Fruit fly (Drosophila melanogaster) whole organism, adult: ENCODE data around the gene CG31517.

Source experiments
- CG11617 ChIP-seq: fragments of 200-800 bp; sonication (Bioruptor generic); optimal IDR thresholded peaks from 2 replicates; lab custom pipeline; 2017; ENCODE audit warnings: mild to moderate bottlenecking, missing biosample characterization, missing genetic modification reagents, missing genetic modification characterization
- CG12768 ChIP-seq: fragments of 200-800 bp; sonication (Bioruptor generic); optimal IDR thresholded peaks from 2 replicates; lab custom pipeline; 2017; ENCODE audit warnings: missing biosample characterization, missing genetic modification characterization, mild to moderate bottlenecking, moderate library complexity, missing genetic modification reagents
- CG14711 ChIP-seq: fragments of 200-800 bp; sonication (Bioruptor generic); optimal IDR thresholded peaks from 2 replicates; lab custom pipeline; 2018; ENCODE audit warnings: missing biosample characterization, mild to moderate bottlenecking, missing genetic modification characterization, moderate library complexity
- CG1620 ChIP-seq: fragments of 200-800 bp; sonication (Bioruptor generic); optimal IDR thresholded peaks from 2 replicates; lab custom pipeline; 2016; ENCODE audit warnings: missing biosample characterization, missing genetic modification characterization
- CG33017 ChIP-seq: fragments of 200-800 bp; sonication (Bioruptor generic); optimal IDR thresholded peaks from 2 replicates; lab custom pipeline; 2018; ENCODE audit warnings: missing biosample characterization, mild to moderate bottlenecking, missing genetic modification characterization, moderate library complexity
- CG5204 ChIP-seq: fragments of 200-800 bp; sonication (Bioruptor generic); optimal IDR thresholded peaks from 2 replicates; lab custom pipeline; 2016; ENCODE audit warnings: missing biosample characterization, missing genetic modification characterization
- CG7045 ChIP-seq: fragments of 200-800 bp; sonication (Bioruptor generic); optimal IDR thresholded peaks from 2 replicates; lab custom pipeline; 2017; ENCODE audit warnings: missing biosample characterization, mild to moderate bottlenecking, missing genetic modification characterization
- CG7101 ChIP-seq: fragments of 200-800 bp; sonication (Bioruptor generic); optimal IDR thresholded peaks from 2 replicates; lab custom pipeline; 2018; ENCODE audit warnings: missing biosample characterization, mild to moderate bottlenecking, missing genetic modification characterization, moderate library complexity
- Clk ChIP-seq: fragments of 200-800 bp; sonication (Bioruptor generic); optimal IDR thresholded peaks from 2 replicates; lab custom pipeline; 2017; ENCODE audit warnings: missing biosample characterization, missing genetic modification characterization
- Crg-1 ChIP-seq: fragments of 200-800 bp; sonication (Bioruptor generic); optimal IDR thresholded peaks from 2 replicates; lab custom pipeline; 2016; ENCODE audit warnings: missing biosample characterization, missing genetic modification characterization
- Hr96 ChIP-seq: fragments of 200-800 bp; sonication (Bioruptor generic); optimal IDR thresholded peaks from 2 replicates; lab custom pipeline; 2016; ENCODE audit warnings: missing biosample characterization, missing genetic modification characterization
- Mnt ChIP-seq: fragments of 200-800 bp; sonication (Bioruptor generic); optimal IDR thresholded peaks from 2 replicates; lab custom pipeline; 2016; ENCODE audit warnings: missing biosample characterization, mild to moderate bottlenecking, missing genetic modification characterization
- bab1 ChIP-seq: fragments of 200-800 bp; sonication (Bioruptor generic); optimal IDR thresholded peaks from 3 replicates; lab custom pipeline; 2019; ENCODE audit warnings: missing biosample characterization, mild to moderate bottlenecking, missing genetic modification characterization, moderate library complexity
- cic ChIP-seq: fragments of 200-800 bp; sonication (Bioruptor generic); optimal IDR thresholded peaks from 2 replicates; lab custom pipeline; 2017; ENCODE audit warnings: missing biosample characterization, mild to moderate bottlenecking, missing genetic modification characterization, moderate library complexity
- cnc ChIP-seq, 2 experiments: fragments of >200 bp; optimal IDR thresholded peaks; 2 replicates each; lab custom pipeline; 2017
- kay ChIP-seq: fragments of 200-800 bp; sonication (Bioruptor generic); peaks from one replicate; lab custom pipeline; 2016; ENCODE audit warnings: missing biosample characterization, missing genetic modification characterization, borderline replicate concordance
- ovo ChIP-seq: fragments of 200-800 bp; sonication (Bioruptor generic); optimal IDR thresholded peaks from 2 replicates; lab custom pipeline; 2016; ENCODE audit warnings: missing biosample characterization, missing genetic modification characterization
- pad ChIP-seq: fragments of 200-800 bp; sonication (Bioruptor generic); optimal IDR thresholded peaks from 3 replicates; lab custom pipeline; 2017; ENCODE audit warnings: missing biosample characterization, missing genetic modification characterization, mild to moderate bottlenecking, moderate library complexity, missing genetic modification reagents
- tj ChIP-seq: fragments of 200-800 bp; sonication (Bioruptor generic); optimal IDR thresholded peaks from 3 replicates; lab custom pipeline; 2017; ENCODE audit warnings: missing biosample characterization, mild to moderate bottlenecking, missing genetic modification characterization, moderate library complexity
- toe ChIP-seq: fragments of 200-800 bp; sonication (Bioruptor generic); optimal IDR thresholded peaks from 2 replicates; lab custom pipeline; 2016; ENCODE audit warnings: missing biosample characterization, missing genetic modification characterization

CG31517 gene

dm6 chr3R:13955227-13955626 lies 7.0 kb downstream of the CG31517 start:
- TF ChIP-seq CG33017, result no peak
- no peak for TF ChIP-seq CG12768 (GFP tag; lab: Kevin White, UChicago)
- TF ChIP-seq Mnt (GFP tag; lab: Kevin White, UChicago), result no peak
- TF ChIP-seq pad (GFP tag; lab: Kevin White, UChicago), result no peak
- no peak for TF ChIP-seq Hr96 (GFP tag; lab: Kevin White, UChicago)
- no peak for TF ChIP-seq kay (GFP tag; lab: Kevin White, UChicago)
- TF ChIP-seq CG7101 (tag; lab: Kevin White, UChicago), result no peak
- no peak for TF ChIP-seq ovo (GFP tag; lab: Kevin White, UChicago)
- no peak for TF ChIP-seq toe
- no peak for TF ChIP-seq cnc (optimal IDR thresholded peaks at IDR 0.05; lab: Kevin White, UChicago)
- no peak for TF ChIP-seq Crg-1
- TF ChIP-seq CG1620 (GFP tag; lab: Kevin White, UChicago), result no peak
- no peak for TF ChIP-seq CG11617
- TF ChIP-seq CG5204, result no peak
- TF ChIP-seq bab1 (GFP tag; lab: Kevin White, UChicago), result no peak

- TF ChIP-seq CG5204, result no peak
- no peak for TF ChIP-seq CG14711 (tag; lab: Kevin White, UChicago)
- no peak for TF ChIP-seq Clk (GFP tag; lab: Kevin White, UChicago)
Measured at dm6 chr3R:13956809-13957351, 8.7 kb downstream of the CG31517 start.

- TF ChIP-seq cic (no peak), CG5204 (no peak), CG7101 (tag; lab: Kevin White, UChicago) (no peak), CG11617 (no peak), CG12768 (GFP tag; lab: Kevin White, UChicago) (no peak), Hr96 (GFP tag; lab: Kevin White, UChicago) (no peak), pad (GFP tag; lab: Kevin White, UChicago) (no peak), tj (GFP tag; lab: Kevin White, UChicago) (no peak), Mnt (GFP tag; lab: Kevin White, UChicago) (no peak), kay (GFP tag; lab: Kevin White, UChicago) (no peak), toe (no peak), CG1620 (GFP tag; lab: Kevin White, UChicago) (no peak)
Measured at dm6 chr3R:13958582-13958981, 10.4 kb downstream of the CG31517 start, which contains the start of gene Ipp. TSS of gene Ipp (plus strand) at chr3R:13958789.

dm6 chr3R:13964074-13964473 lies 15.9 kb downstream of the CG31517 start, which contains the start of gene Kots:
TSS of gene Kots (minus strand) at chr3R:13964174.
- TF ChIP-seq CG5204 (no peak), pad (GFP tag; lab: Kevin White, UChicago) (no peak), CG14711 (tag; lab: Kevin White, UChicago) (no peak), Mnt (GFP tag; lab: Kevin White, UChicago) (no peak), CG7101 (tag; lab: Kevin White, UChicago) (no peak), cnc (optimal IDR thresholded peaks at IDR 0.05; lab: Kevin White, UChicago) (no peak), ovo (GFP tag; lab: Kevin White, UChicago) (no peak), bab1 (GFP tag; lab: Kevin White, UChicago) (no peak), Clk (GFP tag; lab: Kevin White, UChicago) (no peak), tj (GFP tag; lab: Kevin White, UChicago) (no peak), cic (no peak), CG7045 (GFP tag; lab: Kevin White, UChicago) (no peak), Hr96 (GFP tag; lab: Kevin White, UChicago) (no peak)

- TF ChIP-seq CG7101 (tag; lab: Kevin White, UChicago), result no peak
- TF ChIP-seq Mnt (GFP tag; lab: Kevin White, UChicago), result peak; percentile 96
Measured at dm6 chr3R:13964513-13964975, 16.3 kb downstream of the CG31517 start, which contains the start of gene Orc2. TSS of gene Orc2 (plus strand) at chr3R:13964885.

- TF ChIP-seq cnc (optimal IDR thresholded peaks at IDR 0.05; lab: Kevin White, UChicago) (no peak), bab1 (GFP tag; lab: Kevin White, UChicago) (no peak), kay (GFP tag; lab: Kevin White, UChicago) (no peak), cic (no peak), tj (GFP tag; lab: Kevin White, UChicago) (no peak), CG12768 (GFP tag; lab: Kevin White, UChicago) (no peak)
Measured at dm6 chr3R:13971728-13972448, 23.7 kb downstream of the CG31517 start.

dm6 chr3R:13972653-13973052 lies 24.4 kb downstream of the CG31517 start:
- TF ChIP-seq CG12768 (GFP tag; lab: Kevin White, UChicago) (no peak), kay (GFP tag; lab: Kevin White, UChicago) (no peak), Crg-1 (no peak), cnc (optimal IDR thresholded peaks at IDR 0.05; lab: Kevin White, UChicago) (no peak), Hr96 (GFP tag; lab: Kevin White, UChicago) (no peak), ovo (GFP tag; lab: Kevin White, UChicago) (no peak), Clk (GFP tag; lab: Kevin White, UChicago) (no peak), CG1620 (GFP tag; lab: Kevin White, UChicago) (no peak), Mnt (GFP tag; lab: Kevin White, UChicago) (no peak), pad (GFP tag; lab: Kevin White, UChicago) (no peak), toe (no peak), tj (GFP tag; lab: Kevin White, UChicago) (no peak), CG14711 (tag; lab: Kevin White, UChicago) (no peak), CG7101 (tag; lab: Kevin White, UChicago) (no peak), CG7045 (GFP tag; lab: Kevin White, UChicago) (no peak)
